Fruit fly (Drosophila melanogaster): ENCODE measurements around the gene Arp8.
A peak's percentile ranks its signal among the peaks of the same experiment; 100 is the strongest.

Gene Arp8

DNA sequence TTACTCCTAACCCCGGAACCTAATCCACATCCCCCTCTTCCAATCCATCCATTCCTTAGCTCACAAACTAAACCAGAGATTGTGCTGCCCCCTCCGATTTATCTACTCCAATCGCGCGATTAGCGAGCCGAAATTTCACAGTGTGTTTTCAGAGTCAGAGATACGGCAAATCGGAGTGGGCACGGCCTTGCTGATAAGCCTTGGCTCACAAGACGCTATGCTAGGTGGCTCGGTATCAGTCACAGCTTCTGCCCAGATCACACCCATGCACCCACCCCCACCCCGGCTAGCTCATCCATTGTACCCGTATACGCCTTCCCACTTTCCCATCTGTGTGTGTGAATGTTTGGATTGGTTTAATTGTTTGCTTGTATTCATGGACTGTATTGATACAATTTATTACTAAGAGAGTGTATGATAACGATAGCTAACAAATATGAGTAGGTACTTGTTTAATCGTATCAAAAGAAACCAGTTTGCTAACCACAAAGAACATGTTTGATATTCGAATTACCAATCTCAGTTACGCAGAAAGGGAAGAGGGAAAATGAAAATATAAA, 14.7 kb downstream of the Arp8 start:
- TF ChIP-seq CG17806 (tag; optimal IDR thresholded peaks at IDR 0.05), result no peak
- TF ChIP-seq CG8159 (tag; optimal IDR thresholded peaks at IDR 0.05), result no peak
- no peak for TF ChIP-seq CG9948 (tag; optimal IDR thresholded peaks at IDR 0.05)
- no peak for TF ChIP-seq Ets98B (GFP tag; IDR thresholded peaks at IDR 0.05)
- no peak for TF ChIP-seq D1 (tag; optimal IDR thresholded peaks at IDR 0.05)
- no peak for TF ChIP-seq gl (tag; optimal IDR thresholded peaks at IDR 0.05)
- no peak for TF ChIP-seq Pif1A (GFP tag; optimal IDR thresholded peaks at IDR 0.05)
- no peak for TF ChIP-seq rn (GFP tag; IDR thresholded peaks at IDR 0.05)
- no peak for TF ChIP-seq CG32121 (GFP tag; IDR thresholded peaks at IDR 0.05)

dm6 chrX:17844623-17845022, 16.0 kb downstream of the Arp8 start, which contains the start of the genes CG8142 and Ucp4A:
Gene CG8142 (minus strand): TSS chrX:17844704.
Gene Ucp4A (plus strand): TSS chrX:17844949.
- peak; percentile 85 for TF ChIP-seq Pif1B (GFP tag; optimal IDR thresholded peaks at IDR 0.05)
- TF ChIP-seq CG14655 (GFP tag; optimal IDR thresholded peaks at IDR 0.05), result no peak
- TF ChIP-seq CG12605 (GFP tag; IDR thresholded peaks at IDR 0.05), result peak; percentile 94
- TF ChIP-seq CG13204 (GFP tag; optimal IDR thresholded peaks at IDR 0.05), result no peak
- TF ChIP-seq EcR (GFP tag; optimal IDR thresholded peaks at IDR 0.05), result peak; percentile 40
- TF ChIP-seq Pif1A (GFP tag; optimal IDR thresholded peaks at IDR 0.05), result no peak
- peak; percentile 90 for TF ChIP-seq CG8301 (tag; optimal IDR thresholded peaks at IDR 0.05)
- TF ChIP-seq CG17806 (tag; optimal IDR thresholded peaks at IDR 0.05), result peak; percentile 91
- TF ChIP-seq CG8159 (tag; optimal IDR thresholded peaks at IDR 0.05), result peak; percentile 94
- peak; percentile 96 for TF ChIP-seq CG15710 (tag; optimal IDR thresholded peaks at IDR 0.05)
- TF ChIP-seq D1 (tag; optimal IDR thresholded peaks at IDR 0.05), result no peak
- TF ChIP-seq Snoo (tag; optimal IDR thresholded peaks at IDR 0.05), result peak; percentile 88
- TF ChIP-seq fd96Ca (GFP tag; IDR thresholded peaks at IDR 0.05), result peak; percentile 93
- peak; percentile 97 for TF ChIP-seq CG4496 (GFP tag; IDR thresholded peaks at IDR 0.05)
- TF ChIP-seq CG34367 (tag; optimal IDR thresholded peaks at IDR 0.05), result peak; percentile 82
- TF ChIP-seq CG9948 (tag; optimal IDR thresholded peaks at IDR 0.05), result peak; percentile 86
- peak; percentile 95 for TF ChIP-seq CG32121 (GFP tag; IDR thresholded peaks at IDR 0.05)
- TF ChIP-seq CG10348 (GFP tag; IDR thresholded peaks at IDR 0.05), result peak; percentile 87
- peak; percentile 72 for TF ChIP-seq gl (tag; optimal IDR thresholded peaks at IDR 0.05)
- TF ChIP-seq Ets98B (GFP tag; IDR thresholded peaks at IDR 0.05), result peak; percentile 91
- TF ChIP-seq rn (GFP tag; IDR thresholded peaks at IDR 0.05), result peak; percentile 94

DNA sequence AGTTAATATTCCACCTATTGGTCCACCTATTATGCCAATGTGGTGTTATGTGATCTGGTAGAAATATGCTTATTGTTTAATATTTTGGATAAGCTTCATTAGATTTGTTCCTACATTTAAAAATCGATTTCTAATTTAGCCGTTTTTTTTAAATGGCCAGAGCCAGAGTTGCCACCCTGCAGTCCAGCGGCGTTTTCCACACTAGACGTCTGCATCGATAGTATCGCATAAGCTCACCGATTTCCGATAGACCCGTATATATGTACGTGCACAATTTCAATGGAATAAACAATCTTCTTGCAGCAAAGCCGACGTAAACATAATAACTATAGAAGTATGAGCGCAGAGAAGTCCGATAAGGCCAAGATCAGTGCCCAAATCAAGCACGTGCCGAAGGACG, 18.7 kb downstream of the Arp8 start, which contains the start of gene Taf9:
Gene Taf9, plus strand, starts transcription at position 239 of the 400 bp plus-strand sequence.
- no peak for TF ChIP-seq CG8301 (tag; optimal IDR thresholded peaks at IDR 0.05)
- no peak for TF ChIP-seq gl (tag; optimal IDR thresholded peaks at IDR 0.05)
- no peak for TF ChIP-seq CG34367 (tag; optimal IDR thresholded peaks at IDR 0.05)
- TF ChIP-seq CG12605 (GFP tag; IDR thresholded peaks at IDR 0.05), result no peak
- TF ChIP-seq rn (GFP tag; IDR thresholded peaks at IDR 0.05), result no peak
- no peak for TF ChIP-seq fd96Ca (GFP tag; IDR thresholded peaks at IDR 0.05)
- peak; percentile 40; the same call in 1 of the 3 replicates for TF ChIP-seq CG4496 (GFP tag; IDR thresholded peaks at IDR 0.05)
- TF ChIP-seq Snoo (tag; optimal IDR thresholded peaks at IDR 0.05), result no peak
- TF ChIP-seq CG15710 (tag; optimal IDR thresholded peaks at IDR 0.05), result no peak

- TF ChIP-seq gl (tag; optimal IDR thresholded peaks at IDR 0.05) (peak; percentile 0), CG10348 (GFP tag; IDR thresholded peaks at IDR 0.05) (no peak), CG9948 (tag; optimal IDR thresholded peaks at IDR 0.05) (peak; percentile 16), D1 (tag; optimal IDR thresholded peaks at IDR 0.05) (no peak), Pif1A (GFP tag; optimal IDR thresholded peaks at IDR 0.05) (no peak), CG34367 (tag; optimal IDR thresholded peaks at IDR 0.05) (peak; percentile 13), CG17806 (tag; optimal IDR thresholded peaks at IDR 0.05) (peak; percentile 36), CG15710 (tag; optimal IDR thresholded peaks at IDR 0.05) (peak; percentile 42), CG8159 (tag; optimal IDR thresholded peaks at IDR 0.05) (peak; percentile 46), Pif1B (GFP tag; optimal IDR thresholded peaks at IDR 0.05) (no peak), CG32121 (GFP tag; IDR thresholded peaks at IDR 0.05) (no peak), CG8301 (tag; optimal IDR thresholded peaks at IDR 0.05) (peak; percentile 18)
These were observed 24.1 kb downstream of the Arp8 start for dm6 chrX:17836420-17836932.

DNA sequence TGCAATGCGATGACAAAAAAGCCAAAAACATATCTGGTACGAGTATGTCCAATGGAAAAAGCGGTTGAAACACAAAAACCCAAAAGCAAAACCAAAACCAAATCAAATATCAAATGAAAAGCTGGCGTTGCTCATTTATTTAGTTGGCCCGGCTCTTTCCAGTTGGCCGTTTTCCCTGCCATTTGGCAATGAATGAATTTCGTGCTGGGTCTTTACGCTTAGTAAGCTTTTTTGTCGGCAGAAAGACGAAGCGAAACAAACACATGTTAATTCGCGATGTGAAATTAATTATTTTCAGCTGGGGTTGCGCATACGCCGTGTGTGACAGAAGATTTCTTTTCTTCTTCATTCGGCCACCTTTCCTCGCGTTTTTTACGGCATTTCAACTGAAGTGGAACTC, 25.8 kb downstream of the Arp8 start:
- TF ChIP-seq CG14655 (GFP tag; optimal IDR thresholded peaks at IDR 0.05) (no peak), EcR (GFP tag; optimal IDR thresholded peaks at IDR 0.05) (no peak), CG4496 (GFP tag; IDR thresholded peaks at IDR 0.05) (no peak), D1 (tag; optimal IDR thresholded peaks at IDR 0.05) (no peak), CG32121 (GFP tag; IDR thresholded peaks at IDR 0.05) (no peak)

DNA sequence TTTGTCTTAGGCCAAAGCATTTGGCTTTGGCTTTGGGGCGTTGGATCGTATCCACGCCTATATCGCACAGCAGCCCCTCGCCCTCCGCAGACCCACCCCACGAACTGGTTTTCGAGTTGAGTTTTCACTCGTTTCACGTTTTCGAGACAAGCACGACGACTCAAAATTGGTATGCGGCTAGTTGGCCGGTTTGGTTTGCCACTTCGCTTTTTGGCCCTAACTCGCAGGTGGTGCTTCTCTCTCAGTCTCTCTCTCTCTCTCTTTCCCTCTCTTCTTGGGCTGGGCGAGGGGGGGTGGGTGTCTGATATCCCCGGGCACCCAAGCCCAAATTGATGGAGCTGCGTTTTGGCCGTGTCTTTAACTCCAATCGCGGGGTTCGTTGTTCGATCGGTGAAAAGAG, 26.6 kb downstream of the Arp8 start:
- TF ChIP-seq gl (tag; optimal IDR thresholded peaks at IDR 0.05) (no peak), Ets98B (GFP tag; IDR thresholded peaks at IDR 0.05) (peak; percentile 26; the same call in 1 of the 2 replicates), CG10348 (GFP tag; IDR thresholded peaks at IDR 0.05) (no peak), CG8159 (tag; optimal IDR thresholded peaks at IDR 0.05) (no peak), CG12605 (GFP tag; IDR thresholded peaks at IDR 0.05) (0 out of 2 replicates have a peak, but pooled peaks have one; percentile 7), CG15710 (tag; optimal IDR thresholded peaks at IDR 0.05) (no peak), CG13204 (GFP tag; optimal IDR thresholded peaks at IDR 0.05) (no peak), Pif1B (GFP tag; optimal IDR thresholded peaks at IDR 0.05) (no peak), CG9948 (tag; optimal IDR thresholded peaks at IDR 0.05) (no peak), D1 (tag; optimal IDR thresholded peaks at IDR 0.05) (no peak), CG32121 (GFP tag; IDR thresholded peaks at IDR 0.05) (0 out of 2 replicates have a peak, but pooled peaks have one; percentile 30), CG8301 (tag; optimal IDR thresholded peaks at IDR 0.05) (no peak), Pif1A (GFP tag; optimal IDR thresholded peaks at IDR 0.05) (no peak), EcR (GFP tag; optimal IDR thresholded peaks at IDR 0.05) (peak; percentile 66), Snoo (tag; optimal IDR thresholded peaks at IDR 0.05) (no peak), CG4496 (GFP tag; IDR thresholded peaks at IDR 0.05) (peak; percentile 49; the same call in 2 of the 3 replicates), fd96Ca (GFP tag; IDR thresholded peaks at IDR 0.05) (0 out of 3 replicates have a peak, but pooled peaks have one; percentile 24), CG17806 (tag; optimal IDR thresholded peaks at IDR 0.05) (no peak)

Measured in whole organism, pupa.